Worm (Caenorhabditis elegans): ENCODE results near the gene lron-3.

ce11 chrX:15585144-15585543 lies 27.4 kb upstream of the lron-3 start:
- TF ChIP-seq him-1 (tag; optimal IDR thresholded peaks at IDR 0.05): no peak
- TF ChIP-seq W03F9.2 (tag; optimal IDR thresholded peaks at IDR 0.05): no peak

All from whole organism, L4/young adult.